Worm (Caenorhabditis elegans) whole organism, young adult: ENCODE results near the gene R11E3.2.
"Not testable (repeated sequence)": the region's sequence is repeated elsewhere in the genome, so short reads cannot be mapped to it uniquely, and the experiment has no call there.

ENCODE experiments used
- B0035.1 ChIP-seq: sonication (generic microtip); optimal IDR thresholded peaks from 2 replicates; lab custom pipeline; 2016; ENCODE audit warnings: missing genetic modification characterization, mild to moderate bottlenecking, missing compliant biosample characterization, missing genotype, missing genetic modification reagents
- B0336.3 ChIP-seq: fragments of 200-800 bp; sonication (Bioruptor generic); IDR thresholded peaks from 2 replicates; pipeline ENCODE4 v1.3.6; 2022; ENCODE audit warnings: missing genetic modification characterization, missing compliant biosample characterization
- F22D6.2 ChIP-seq: sonication (generic microtip); optimal IDR thresholded peaks from 2 replicates; lab custom pipeline; 2016; ENCODE audit warnings: mild to moderate bottlenecking, missing genetic modification characterization, missing compliant biosample characterization
- F57A8.1 ChIP-seq: fragments of 200-800 bp; sonication (Bioruptor generic); optimal IDR thresholded peaks from 2 replicates; lab custom pipeline; 2018; ENCODE audit warnings: mild to moderate bottlenecking, missing genetic modification characterization, moderate library complexity, missing compliant biosample characterization
- Y53G8AR.9 ChIP-seq: fragments of 200-800 bp; sonication (Bioruptor generic); conservative IDR thresholded peaks from 2 replicates; pipeline ENCODE4 v1.3.6; 2022; ENCODE audit warnings: missing genetic modification reagents, missing genetic modification characterization, missing compliant biosample characterization
- Y56A3A.18 ChIP-seq: fragments of 200-800 bp; sonication (Bioruptor generic); IDR thresholded peaks from 2 replicates; pipeline ENCODE4 v1.3.6; 2022; ENCODE audit warnings: missing genetic modification reagents, missing genetic modification characterization, missing compliant biosample characterization
- ama-1 ChIP-seq, 3 experiments: fragments of 150-350 bp in 1 of 3; sonication (generic microtip) in 2 of 3; optimal IDR thresholded peaks; 2 replicates each; lab custom pipeline; 2014 to 2018; ENCODE audit warnings: missing biosample characterization in 2 of 3, missing genetic modification characterization in 2 of 3, missing genetic modification reagents in 2 of 3
- aptf-2 ChIP-seq: fragments of 200-800 bp; sonication (Bioruptor generic); conservative IDR thresholded peaks from 2 replicates; pipeline ENCODE4 v1.3.6; 2022; ENCODE audit warnings: missing genetic modification reagents, missing genetic modification characterization, missing compliant biosample characterization
- atf-7 ChIP-seq: sonication (generic microtip); optimal IDR thresholded peaks from 2 replicates; lab custom pipeline; 2017; ENCODE audit warnings: mild to moderate bottlenecking, missing genetic modification characterization, missing compliant biosample characterization
- attf-3 ChIP-seq: fragments of 200-800 bp; sonication (Bioruptor generic); conservative IDR thresholded peaks from 2 replicates; pipeline ENCODE4 v1.3.6; 2022; ENCODE audit warnings: missing genetic modification reagents, missing genetic modification characterization, missing compliant biosample characterization
- attf-5 ChIP-seq: fragments of 200-800 bp; sonication (Bioruptor generic); optimal IDR thresholded peaks from 2 replicates; lab custom pipeline; 2018; ENCODE audit warnings: mild to moderate bottlenecking, missing genetic modification characterization, missing compliant biosample characterization
- ccch-3 ChIP-seq: fragments of 200-800 bp; sonication (Bioruptor generic); optimal IDR thresholded peaks from 2 replicates; lab custom pipeline; 2018; ENCODE audit warnings: mild to moderate bottlenecking, missing genetic modification characterization, missing compliant biosample characterization
- die-1 ChIP-seq: sonication (generic microtip); optimal IDR thresholded peaks from 2 replicates; lab custom pipeline; 2016; ENCODE audit warnings: missing genotype, mild to moderate bottlenecking, missing genetic modification characterization, missing compliant biosample characterization
- dpl-1 ChIP-seq: fragments of 150-350 bp; optimal IDR thresholded peaks from 2 replicates; lab custom pipeline; 2014; ENCODE audit warnings: missing biosample characterization, missing genetic modification reagents, missing genetic modification characterization
- egl-44 ChIP-seq: fragments of 200-800 bp; sonication (Bioruptor generic); IDR thresholded peaks from 2 replicates; pipeline ENCODE4 v1.3.6; 2022; ENCODE audit warnings: missing genetic modification reagents, missing genetic modification characterization, missing compliant biosample characterization
- egrh-3 ChIP-seq: fragments of 200-800 bp; sonication (Bioruptor generic); IDR thresholded peaks from 2 replicates; pipeline ENCODE4 v1.3.6; 2022; ENCODE audit warnings: missing genetic modification reagents, missing genetic modification characterization, missing compliant biosample characterization
- ets-4 ChIP-seq: fragments of 200-800 bp; sonication (Bioruptor generic); optimal IDR thresholded peaks from 2 replicates; lab custom pipeline; 2018; ENCODE audit warnings: mild to moderate bottlenecking, missing genetic modification characterization, missing compliant biosample characterization
- hlh-12 ChIP-seq: sonication (generic microtip); optimal IDR thresholded peaks from 2 replicates; lab custom pipeline; 2016; ENCODE audit warnings: missing genetic modification characterization, missing compliant biosample characterization
- hlh-26 ChIP-seq: fragments of 200-800 bp; sonication (Bioruptor generic); conservative IDR thresholded peaks from 2 replicates; pipeline ENCODE4 v1.3.6; 2022; ENCODE audit warnings: missing genetic modification reagents, missing genetic modification characterization, missing compliant biosample characterization
- hmg-1.2 ChIP-seq: fragments of 200-800 bp; sonication (Bioruptor generic); IDR thresholded peaks from 2 replicates; pipeline ENCODE4 v1.3.6; 2022; ENCODE audit warnings: missing genetic modification reagents, missing genetic modification characterization, missing compliant biosample characterization
- let-607 ChIP-seq, 2 experiments: fragments of 200-800 bp in 1 of 2; sonication (Bioruptor generic) in 1 of 2; sonication (generic microtip) in 1 of 2; optimal IDR thresholded peaks; 2 replicates each; lab custom pipeline; 2016 to 2018; ENCODE audit warnings: mild to moderate bottlenecking in 2 of 2, missing compliant biosample characterization in 2 of 2, missing genetic modification characterization in 2 of 2, moderate library complexity in 2 of 2, missing genotype in 1 of 2
- lin-40 ChIP-seq: sonication (generic microtip); optimal IDR thresholded peaks from 2 replicates; lab custom pipeline; 2016; ENCODE audit warnings: missing genetic modification characterization, mild to moderate bottlenecking, missing compliant biosample characterization, missing genotype, missing genetic modification reagents
- madf-10 ChIP-seq: sonication (generic microtip); optimal IDR thresholded peaks from 2 replicates; lab custom pipeline; 2016; ENCODE audit warnings: mild to moderate bottlenecking, missing genetic modification characterization, missing compliant biosample characterization
- madf-8 ChIP-seq: fragments of 200-800 bp; sonication (Bioruptor generic); conservative IDR thresholded peaks from 2 replicates; pipeline ENCODE4 v1.3.6; 2022; ENCODE audit warnings: missing genetic modification reagents, missing genetic modification characterization, missing compliant biosample characterization
- mcd-1 ChIP-seq: fragments of 200-800 bp; sonication (Bioruptor generic); IDR thresholded peaks from 2 replicates; pipeline ENCODE4 v1.3.6; 2022; ENCODE audit warnings: missing genetic modification reagents, missing genetic modification characterization, missing compliant biosample characterization
- nfya-1 ChIP-seq: sonication (generic microtip); optimal IDR thresholded peaks from 2 replicates; lab custom pipeline; 2017; ENCODE audit warnings: antibody characterized with exemption, missing compliant biosample characterization, missing genetic modification characterization, borderline replicate concordance; ENCODE audit not compliant: insufficient read depth
- nhr-179 ChIP-seq: sonication (generic microtip); optimal IDR thresholded peaks from 2 replicates; lab custom pipeline; 2016; ENCODE audit warnings: mild to moderate bottlenecking, missing genetic modification characterization, missing compliant biosample characterization
- nhr-80 ChIP-seq: sonication (generic microtip); optimal IDR thresholded peaks from 2 replicates; lab custom pipeline; 2016; ENCODE audit warnings: missing genetic modification characterization, missing compliant biosample characterization
- nhr-90 ChIP-seq: sonication (generic microtip); optimal IDR thresholded peaks from 2 replicates; lab custom pipeline; 2016; ENCODE audit warnings: missing genotype, mild to moderate bottlenecking, missing genetic modification characterization, missing compliant biosample characterization
- pbrm-1 ChIP-seq: fragments of 200-800 bp; sonication (Bioruptor generic); IDR thresholded peaks from 2 replicates; pipeline ENCODE4 v1.3.6; 2022; ENCODE audit warnings: missing genetic modification reagents, missing genetic modification characterization, missing compliant biosample characterization
- pha-4 ChIP-seq: fragments of 150-350 bp; sonication (generic microtip); optimal IDR thresholded peaks from 2 replicates; lab custom pipeline; 2014; ENCODE audit warnings: missing biosample characterization, missing genetic modification reagents, missing genetic modification characterization
- rcor-1 ChIP-seq: fragments of 200-800 bp; sonication (Bioruptor generic); IDR thresholded peaks from 2 replicates; pipeline ENCODE4 v1.3.6; 2022; ENCODE audit warnings: missing genetic modification reagents, missing genetic modification characterization, missing compliant biosample characterization
- repo-1 ChIP-seq: sonication (generic microtip); optimal IDR thresholded peaks from 2 replicates; lab custom pipeline; 2017; ENCODE audit warnings: mild to moderate bottlenecking, missing genetic modification characterization, missing compliant biosample characterization
- snpc-3.4 ChIP-seq: sonication (generic microtip); optimal IDR thresholded peaks from 2 replicates; lab custom pipeline; 2017; ENCODE audit warnings: missing genetic modification characterization, mild to moderate bottlenecking, missing compliant biosample characterization, antibody characterized with exemption, moderate library complexity, missing genotype, missing genetic modification reagents
- snpc-4 ChIP-seq, 5 experiments: fragments of 150-350 bp in 1 of 5; sonication (generic microtip) in 4 of 5; optimal IDR thresholded peaks; 2 replicates each; lab custom pipeline; 2014 to 2018; ENCODE audit warnings: missing genetic modification characterization in 5 of 5, missing biosample characterization in 3 of 5, antibody characterized with exemption in 2 of 5, mild to moderate bottlenecking in 2 of 5, missing compliant biosample characterization in 2 of 5, missing genotype in 2 of 5, moderate library complexity in 2 of 5, missing genetic modification reagents in 1 of 5
- tbp1 ChIP-seq: fragments of 200-800 bp; sonication (Bioruptor generic); optimal IDR thresholded peaks from 2 replicates; lab custom pipeline; 2018; ENCODE audit warnings: mild to moderate bottlenecking, missing genetic modification characterization, missing compliant biosample characterization
- unc-62 ChIP-seq: fragments of 150-350 bp; optimal IDR thresholded peaks from 2 replicates; lab custom pipeline; 2014; ENCODE audit warnings: missing biosample characterization, missing genetic modification reagents, missing genetic modification characterization
- xnd-1 ChIP-seq: sonication (generic microtip); optimal IDR thresholded peaks from 2 replicates; lab custom pipeline; 2016; ENCODE audit warnings: missing genotype, missing genetic modification reagents, missing genetic modification characterization, missing compliant biosample characterization

R11E3.2 gene

ce11 chrIV:4784687-4785086, 12.8 kb downstream of the R11E3.2 start:
- TF ChIP-seq hmg-1.2 (GFP tag; lab: Robert Waterston, UW) = peak; percentile 34; the same call in 1 of the 2 replicates
- TF ChIP-seq snpc-4 (GFP tag; optimal IDR thresholded peaks at IDR 0.05; lab: Kevin White, UChicago) = not testable (repeated sequence)
- TF ChIP-seq snpc-4 (tag; optimal IDR thresholded peaks at IDR 0.05; lab: Kevin White, UChicago) = peak in 1 of 4 experiments; percentile 52
- peak; percentile 58; the same call in 1 of the 2 replicates for TF ChIP-seq egrh-3
- TF ChIP-seq tbp1 = peak; percentile 5
- TF ChIP-seq, all 124 proteins: peak for 4; not testable (repeated sequence) for 120

- TF ChIP-seq unc-62 (GFP tag; lab: Kevin White, UChicago) (no peak), lin-40 (tag; lab: Kevin White, UChicago) (peak; percentile 45), nhr-80 (tag; lab: Kevin White, UChicago) (peak; percentile 80), pha-4 (tag; lab: Kevin White, UChicago) (peak; percentile 56), attf-5 (GFP tag; lab: Kevin White, UChicago) (peak; percentile 38), egl-44 (GFP tag; lab: Robert Waterston, UW) (no peak), xnd-1 (tag; lab: Kevin White, UChicago) (no peak), ccch-3 (GFP tag; lab: Kevin White, UChicago) (no peak), atf-7 (no peak), hmg-1.2 (GFP tag; lab: Robert Waterston, UW) (peak; percentile 45; the same call in 1 of the 2 replicates), let-607 (tag; optimal IDR thresholded peaks at IDR 0.05; lab: Kevin White, UChicago) (no peak), ets-4 (GFP tag; lab: Kevin White, UChicago) (no peak), F57A8.1 (GFP tag; lab: Kevin White, UChicago) (no peak), hlh-12 (tag; lab: Kevin White, UChicago) (no peak), die-1 (tag; lab: Kevin White, UChicago) (no peak), B0336.3 (GFP tag; lab: Robert Waterston, UW) (no peak), nhr-179 (tag; lab: Kevin White, UChicago) (no peak), hlh-26 (GFP tag; lab: Robert Waterston, UW) (no peak), aptf-2 (GFP tag; lab: Robert Waterston, UW) (no peak)
These were observed 16.4 kb downstream of the R11E3.2 start, which contains the start of gene nhr-104 for ce11 chrIV:4788332-4788731. Gene nhr-104 (minus strand): TSS chrIV:4788692.

ce11 chrIV:4789445-4789844, 17.6 kb downstream of the R11E3.2 start, which contains the start of gene R11E3.1:
Gene R11E3.1 (plus strand): TSS chrIV:4789745.
- no peak for TF ChIP-seq nhr-90 (tag; lab: Kevin White, UChicago)

- TF ChIP-seq Y53G8AR.9 (GFP tag; lab: Robert Waterston, UW) (no peak), hmg-1.2 (GFP tag; lab: Robert Waterston, UW) (0 out of 2 replicates have a peak, but pooled peaks have one; percentile 9)
These were observed 23.2 kb downstream of the R11E3.2 start for ce11 chrIV:4795111-4795510.

- TF ChIP-seq madf-8 (GFP tag; lab: Robert Waterston, UW) = no peak
- no peak for TF ChIP-seq F22D6.2 (tag; lab: Kevin White, UChicago)
- no peak for TF ChIP-seq attf-3 (GFP tag; lab: Robert Waterston, UW)
- TF ChIP-seq lin-40 (tag; lab: Kevin White, UChicago) = peak; percentile 3
- no peak for TF ChIP-seq repo-1 (tag; lab: Kevin White, UChicago)
- TF ChIP-seq die-1 (tag; lab: Kevin White, UChicago) = no peak
- TF ChIP-seq nfya-1 = no peak
- TF ChIP-seq rcor-1 (GFP tag; lab: Robert Waterston, UW) = no peak
- no peak for TF ChIP-seq Y56A3A.18
- no peak for TF ChIP-seq dpl-1 (GFP tag; lab: Kevin White, UChicago)
- TF ChIP-seq ama-1 (optimal IDR thresholded peaks at IDR 0.05; lab: Kevin White, UChicago) = no peak
- TF ChIP-seq ama-1 (GFP tag; optimal IDR thresholded peaks at IDR 0.05; lab: Kevin White, UChicago) = peak in 1 of 2 experiments; percentile 44
- no peak for TF ChIP-seq egl-44 (GFP tag; lab: Robert Waterston, UW)
- peak; percentile 27 for TF ChIP-seq snpc-3.4 (tag; lab: Kevin White, UChicago)
- no peak for TF ChIP-seq pbrm-1
- TF ChIP-seq mcd-1 (GFP tag; lab: Robert Waterston, UW) = peak; percentile 79
- TF ChIP-seq snpc-4 (GFP tag; optimal IDR thresholded peaks at IDR 0.05; lab: Kevin White, UChicago) = peak; percentile 15
- TF ChIP-seq snpc-4 (tag; optimal IDR thresholded peaks at IDR 0.05; lab: Kevin White, UChicago) = peak in 2 of 4 experiments; percentile 6 to 58
- no peak for TF ChIP-seq madf-10 (tag; lab: Kevin White, UChicago)
- TF ChIP-seq attf-5 (GFP tag; lab: Kevin White, UChicago) = peak; percentile 40
- no peak for TF ChIP-seq B0035.1 (tag; lab: Kevin White, UChicago)
These were observed 27.2 kb downstream of the R11E3.2 start, which contains the start of gene eor-1 for ce11 chrIV:4799114-4799513. Gene eor-1 (minus strand): TSS chrIV:4799178.
